Fruit fly (Drosophila melanogaster) whole organism, wandering third instar larva: Measurements from ENCODE around the gene CG43339.

Experiments used
- CrebA ChIP-seq: fragments of 200-800 bp; sonication (Bioruptor generic); optimal IDR thresholded peaks from 2 replicates; lab custom pipeline; 2016; ENCODE audit warnings: missing biosample characterization, mild to moderate bottlenecking, missing genetic modification characterization, borderline replicate concordance
- GATAd ChIP-seq: sonication (Bioruptor generic); optimal IDR thresholded peaks from 2 replicates; lab custom pipeline; 2016; ENCODE audit warnings: missing biosample characterization, missing genetic modification characterization
- Hnf4 ChIP-seq: fragments of 200-800 bp; sonication (Bioruptor generic); optimal IDR thresholded peaks from 2 replicates; lab custom pipeline; 2016; ENCODE audit warnings: missing biosample characterization, mild to moderate bottlenecking, missing genetic modification characterization
- Sp1 ChIP-seq: fragments of 200-800 bp; sonication (Bioruptor generic); optimal IDR thresholded peaks from 3 replicates; lab custom pipeline; 2019; ENCODE audit warnings: missing biosample characterization, mild to moderate bottlenecking, missing genetic modification characterization, moderate library complexity
- Vsx2 ChIP-seq: fragments of 200-300, 225-300 bp; sonication (Bioruptor generic); optimal IDR thresholded peaks from 2 replicates; lab custom pipeline; 2018; ENCODE audit warnings: missing biosample characterization, missing genetic modification characterization; ENCODE audit not compliant: partially characterized antibody
- br ChIP-seq: fragments of 200-800 bp; sonication (Bioruptor generic); optimal IDR thresholded peaks from 2 replicates; lab custom pipeline; 2016; ENCODE audit warnings: missing biosample characterization, missing genetic modification characterization
- brk ChIP-seq: fragments of 200-800 bp; sonication (Bioruptor generic); optimal IDR thresholded peaks from 2 replicates; lab custom pipeline; 2016; ENCODE audit warnings: missing biosample characterization, mild to moderate bottlenecking, missing genetic modification characterization
- h ChIP-seq: fragments of 200-800 bp; sonication (Bioruptor generic); optimal IDR thresholded peaks from 3 replicates; lab custom pipeline; 2016; ENCODE audit warnings: missing biosample characterization, mild to moderate bottlenecking, missing genetic modification characterization

DNA sequence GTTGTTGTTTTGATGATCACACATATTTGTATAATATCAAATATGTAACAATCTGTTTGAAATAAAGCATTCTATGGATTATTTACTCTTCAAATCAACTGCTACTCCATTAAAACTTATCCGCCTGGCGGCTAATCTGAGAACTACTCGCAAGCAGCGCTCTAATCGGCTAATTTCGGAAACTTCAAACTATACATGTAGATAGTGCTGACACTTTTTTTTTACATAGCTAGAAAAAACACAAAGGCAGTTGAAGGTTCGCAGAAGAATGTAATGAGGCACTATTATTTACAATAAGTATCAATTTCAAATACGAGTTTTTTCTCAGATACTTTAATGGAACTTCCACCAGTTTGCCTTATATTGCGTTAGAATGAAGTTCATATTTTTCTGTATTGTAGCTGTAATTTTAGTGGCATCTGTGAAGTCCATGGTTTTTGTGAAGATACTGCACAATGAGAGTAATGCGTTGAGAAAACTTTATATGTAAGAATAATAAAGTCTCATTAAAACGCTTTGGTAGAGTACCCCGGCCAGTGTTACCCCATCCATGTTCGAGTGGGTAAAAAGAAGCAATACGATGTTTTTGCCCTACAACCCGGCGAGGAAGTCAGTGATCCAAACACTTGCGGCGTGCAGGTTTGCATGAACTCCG is 7.0 kb downstream of the CG43339 start:
- TF ChIP-seq br (no peak), GATAd (GFP tag; lab: Kevin White, UChicago) (no peak), h (GFP tag; lab: Kevin White, UChicago) (no peak), Vsx2 (GFP tag; lab: Kevin White, UChicago) (no peak), CrebA (GFP tag; lab: Kevin White, UChicago) (no peak), Hnf4 (GFP tag; lab: Kevin White, UChicago) (no peak), brk (GFP tag; lab: Kevin White, UChicago) (no peak), Sp1 (GFP tag; lab: Kevin White, UChicago) (no peak)
